Worm (Caenorhabditis elegans) whole organism, L4 larva: ENCODE measurements around the gene str-131.

Experiments used
- F10B5.3 ChIP-seq: sonication (generic microtip); optimal IDR thresholded peaks from 2 replicates; lab custom pipeline; 2016; ENCODE audit warnings: mild to moderate bottlenecking, missing genetic modification characterization, missing compliant biosample characterization
- F49E8.2 ChIP-seq: sonication (generic microtip); optimal IDR thresholded peaks from 2 replicates; lab custom pipeline; 2016; ENCODE audit warnings: missing compliant biosample characterization, mild to moderate bottlenecking, missing genetic modification characterization, borderline replicate concordance
- T26A8.4 ChIP-seq: fragments of 200-800 bp; sonication (Bioruptor generic); IDR thresholded peaks from 2 replicates; pipeline ENCODE4 v1.3.6; 2022; ENCODE audit warnings: missing genetic modification characterization, missing compliant biosample characterization
- aha-1 ChIP-seq: fragments of 150-350 bp; peaks from one replicate; lab custom pipeline; 2014; ENCODE audit warnings: missing biosample characterization, missing genetic modification characterization
- ceh-20 ChIP-seq: fragments of 200-800 bp; sonication (Bioruptor generic); IDR thresholded peaks from 2 replicates; pipeline ENCODE4 v1.3.6; 2022; ENCODE audit warnings: missing genetic modification reagents, missing genetic modification characterization, missing compliant biosample characterization
- cey-2 ChIP-seq: sonication (generic microtip); optimal IDR thresholded peaks from 3 replicates; lab custom pipeline; 2017; ENCODE audit warnings: missing genetic modification characterization, mild to moderate bottlenecking, missing compliant biosample characterization, antibody characterized with exemption, borderline replicate concordance; ENCODE audit not compliant: insufficient read depth
- ctbp-1 ChIP-seq: fragments of 200-800 bp; sonication (Bioruptor generic); IDR thresholded peaks from 2 replicates; pipeline ENCODE4 v1.3.6; 2022; ENCODE audit warnings: missing genetic modification reagents, missing genetic modification characterization, missing compliant biosample characterization
- daf-16 ChIP-seq, 3 experiments: sonication (generic microtip); optimal IDR thresholded peaks; 2 replicates each; lab custom pipeline; 2016 to 2017; ENCODE audit warnings: missing genetic modification characterization in 3 of 3, missing genetic modification reagents in 3 of 3, mild to moderate bottlenecking in 2 of 3, missing compliant biosample characterization in 2 of 3, missing biosample characterization in 1 of 3, moderate library complexity in 1 of 3
- daf-8 ChIP-seq: fragments of 200-800 bp; sonication (Bioruptor generic); IDR thresholded peaks from 2 replicates; pipeline ENCODE4 v1.3.6; 2022; ENCODE audit warnings: missing genetic modification characterization, missing compliant biosample characterization
- dmd-8 ChIP-seq: fragments of 200-800 bp; sonication (Bioruptor generic); IDR thresholded peaks from 2 replicates; pipeline ENCODE4 v1.3.6; 2022; ENCODE audit warnings: missing genetic modification characterization, missing compliant biosample characterization
- dpl-1 ChIP-seq: fragments of 150-350 bp; optimal IDR thresholded peaks from 2 replicates; lab custom pipeline; 2014; ENCODE audit warnings: missing biosample characterization, missing genetic modification reagents, missing genetic modification characterization
- fkh-10 ChIP-seq: fragments of 150-350 bp; optimal IDR thresholded peaks from 2 replicates; lab custom pipeline; 2014; ENCODE audit warnings: missing biosample characterization, missing genetic modification reagents, missing genetic modification characterization
- fos-1 ChIP-seq: fragments of 150-350 bp; optimal IDR thresholded peaks from 2 replicates; lab custom pipeline; 2014; ENCODE audit warnings: missing biosample characterization, missing genetic modification characterization
- hlh-11 ChIP-seq: fragments of 200-800 bp; sonication (Bioruptor generic); optimal IDR thresholded peaks from 2 replicates; lab custom pipeline; 2018; ENCODE audit warnings: mild to moderate bottlenecking, missing genetic modification characterization, missing compliant biosample characterization
- hlh-30 ChIP-seq: sonication (generic microtip); optimal IDR thresholded peaks from 2 replicates; lab custom pipeline; 2017; ENCODE audit warnings: antibody characterized with exemption, mild to moderate bottlenecking, missing genetic modification characterization, missing compliant biosample characterization; ENCODE audit not compliant: insufficient read depth
- hmg-1.1 ChIP-seq: fragments of 200-800 bp; sonication (Bioruptor generic); IDR thresholded peaks from 2 replicates; pipeline ENCODE4 v1.3.6; 2022; ENCODE audit warnings: missing genetic modification reagents, missing genetic modification characterization, missing compliant biosample characterization
- lim-7 ChIP-seq: fragments of 200-800 bp; sonication (Bioruptor generic); IDR thresholded peaks from 2 replicates; pipeline ENCODE4 v1.3.6; 2022; ENCODE audit warnings: missing genetic modification characterization, missing compliant biosample characterization
- lin-1 ChIP-seq: fragments of 200-800 bp; sonication (Bioruptor generic); IDR thresholded peaks from 2 replicates; pipeline ENCODE4 v1.3.6; 2022; ENCODE audit warnings: missing genetic modification reagents, missing genetic modification characterization, missing compliant biosample characterization
- lin-38 ChIP-seq: fragments of 200-800 bp; sonication (Bioruptor generic); IDR thresholded peaks from 2 replicates; pipeline ENCODE4 v1.3.6; 2022; ENCODE audit warnings: missing genetic modification reagents, missing genetic modification characterization, missing compliant biosample characterization
- madf-5 ChIP-seq, 2 experiments: fragments of 200-800 bp; sonication (Bioruptor generic); IDR thresholded peaks; 2 replicates each; pipeline ENCODE4 v1.3.6; 2022; ENCODE audit warnings: missing compliant biosample characterization in 2 of 2, missing genetic modification characterization in 2 of 2
- mdl-1 ChIP-seq, 2 experiments: fragments of 150-350 bp in 1 of 2; sonication (generic microtip) in 1 of 2; optimal IDR thresholded peaks; 2 replicates each; lab custom pipeline; 2014 to 2017; ENCODE audit warnings: missing biosample characterization in 2 of 2, missing genetic modification characterization in 2 of 2
- mdt-29 ChIP-seq: fragments of 200-800 bp; sonication (Bioruptor generic); IDR thresholded peaks from 2 replicates; pipeline ENCODE4 v1.3.6; 2022; ENCODE audit warnings: missing genetic modification reagents, missing genetic modification characterization, missing compliant biosample characterization
- mep-1 ChIP-seq: fragments of 150-350 bp; sonication (generic microtip); optimal IDR thresholded peaks from 3 replicates; lab custom pipeline; 2014; ENCODE audit warnings: missing biosample characterization, missing genetic modification characterization
- mxl-3 ChIP-seq: fragments of 200-800 bp; sonication (Bioruptor generic); optimal IDR thresholded peaks from 2 replicates; lab custom pipeline; 2018; ENCODE audit warnings: mild to moderate bottlenecking, missing genetic modification characterization, missing compliant biosample characterization
- nhr-102 ChIP-seq: sonication (generic microtip); optimal IDR thresholded peaks from 2 replicates; lab custom pipeline; 2016; ENCODE audit warnings: mild to moderate bottlenecking, missing genetic modification characterization, moderate library complexity, missing compliant biosample characterization
- nhr-11 ChIP-seq: fragments of 150-350 bp; optimal IDR thresholded peaks from 2 replicates; lab custom pipeline; 2014; ENCODE audit warnings: missing biosample characterization, missing genetic modification characterization
- nhr-28 ChIP-seq: fragments of 150-350 bp; optimal IDR thresholded peaks from 2 replicates; lab custom pipeline; 2014; ENCODE audit warnings: missing biosample characterization, missing genetic modification characterization
- nhr-41 ChIP-seq: fragments of 200-800 bp; sonication (Bioruptor generic); IDR thresholded peaks from 2 replicates; pipeline ENCODE4 v1.3.6; 2022; ENCODE audit warnings: missing genetic modification reagents, missing genetic modification characterization, missing compliant biosample characterization
- nhr-42 ChIP-seq: fragments of 200-800 bp; sonication (Bioruptor generic); IDR thresholded peaks from 2 replicates; pipeline ENCODE4 v1.3.6; 2022; ENCODE audit warnings: missing genetic modification characterization, missing compliant biosample characterization
- nhr-48 ChIP-seq: sonication (generic microtip); optimal IDR thresholded peaks from 2 replicates; lab custom pipeline; 2016; ENCODE audit warnings: mild to moderate bottlenecking, missing genetic modification characterization, missing compliant biosample characterization
- nhr-6 ChIP-seq: fragments of 150-350 bp; optimal IDR thresholded peaks from 2 replicates; lab custom pipeline; 2014; ENCODE audit warnings: missing biosample characterization, missing genetic modification characterization
- sdz-12 ChIP-seq: fragments of 200-800 bp; sonication (Bioruptor generic); optimal IDR thresholded peaks from 2 replicates; lab custom pipeline; 2018; ENCODE audit warnings: mild to moderate bottlenecking, missing genetic modification characterization, missing compliant biosample characterization
- snpc-1.2 ChIP-seq: fragments of 200-800 bp; sonication (Bioruptor generic); IDR thresholded peaks from 2 replicates; pipeline ENCODE4 v1.3.6; 2022; ENCODE audit warnings: missing genetic modification reagents, missing genetic modification characterization, missing compliant biosample characterization
- spr-1 ChIP-seq: sonication (generic microtip); optimal IDR thresholded peaks from 2 replicates; lab custom pipeline; 2016; ENCODE audit warnings: mild to moderate bottlenecking, missing genetic modification characterization, missing compliant biosample characterization
- zag-1 ChIP-seq: fragments of 150-350 bp; optimal IDR thresholded peaks from 2 replicates; lab custom pipeline; 2014; ENCODE audit warnings: missing biosample characterization, missing genetic modification characterization

Gene str-131

DNA sequence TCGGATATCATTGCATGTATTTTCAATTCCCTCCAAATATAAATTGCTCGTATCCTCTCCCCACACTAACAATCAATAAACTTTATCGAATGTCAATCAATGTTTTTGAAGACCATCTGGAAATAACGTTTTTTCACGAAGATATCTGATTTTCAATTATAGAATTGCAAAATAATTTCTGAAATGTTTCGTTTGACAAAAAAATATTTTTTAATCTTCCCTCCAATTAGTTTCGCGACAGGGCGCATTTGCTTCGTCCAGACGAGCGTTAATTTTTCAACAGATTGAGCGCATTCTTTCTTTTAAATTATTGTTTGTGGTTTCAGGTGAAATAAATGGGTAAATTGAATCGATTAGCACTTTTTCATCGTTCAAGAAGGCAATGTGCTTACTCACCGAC is 50.4 kb downstream of the str-131 start, which contains the start of gene vars-1 (continued):
- no peak for TF ChIP-seq lim-7
- peak; percentile 93 for TF ChIP-seq lin-38 (GFP tag; lab: Robert Waterston, UW)
- TF ChIP-seq nhr-48 (tag; lab: Kevin White, UChicago), result no peak
- no peak for TF ChIP-seq zag-1 (tag; lab: Kevin White, UChicago)
- TF ChIP-seq madf-5 (GFP tag; IDR thresholded peaks at IDR 0.05; lab: Robert Waterston, UW), result no peak
- TF ChIP-seq daf-8 (GFP tag; lab: Robert Waterston, UW), result no peak
- TF ChIP-seq fkh-10 (GFP tag; lab: Kevin White, UChicago), result peak; percentile 7
- TF ChIP-seq hmg-1.1 (GFP tag; lab: Robert Waterston, UW), result no peak
- no peak for TF ChIP-seq lin-1 (GFP tag; lab: Robert Waterston, UW)
- TF ChIP-seq ceh-20 (GFP tag; lab: Robert Waterston, UW), result no peak
- no peak for TF ChIP-seq fos-1 (tag; lab: Kevin White, UChicago)
- no peak for TF ChIP-seq T26A8.4
- 0 out of 2 replicates have a peak, but pooled peaks have one; percentile 31 for TF ChIP-seq snpc-1.2 (GFP tag; lab: Robert Waterston, UW)
- TF ChIP-seq ctbp-1 (GFP tag; lab: Robert Waterston, UW), result no peak
- TF ChIP-seq F10B5.3 (tag; lab: Kevin White, UChicago), result no peak
- no peak for TF ChIP-seq dmd-8 (GFP tag; lab: Robert Waterston, UW)
- no peak for TF ChIP-seq hlh-11 (tag; lab: Kevin White, UChicago)
- TF ChIP-seq spr-1 (tag; lab: Kevin White, UChicago), result no peak
- peak; percentile 93 for TF ChIP-seq dpl-1
- peak; percentile 49 for TF ChIP-seq hlh-30 (tag; lab: Kevin White, UChicago)
- no peak for TF ChIP-seq nhr-11 (tag; lab: Kevin White, UChicago)
- TF ChIP-seq aha-1 (tag; lab: Kevin White, UChicago), result peak; percentile 11
- no peak for TF ChIP-seq mxl-3
- peak; percentile 4 for TF ChIP-seq nhr-6
- no peak for TF ChIP-seq cey-2
- no peak for TF ChIP-seq mdt-29
- no peak for TF ChIP-seq nhr-42 (GFP tag; lab: Robert Waterston, UW)
- TF ChIP-seq sdz-12 (GFP tag; lab: Kevin White, UChicago), result no peak
- peak; percentile 7 for TF ChIP-seq F49E8.2
- no peak for TF ChIP-seq nhr-41 (GFP tag; lab: Robert Waterston, UW)
- peak; percentile 38 for TF ChIP-seq nhr-28
- TF ChIP-seq nhr-102 (tag; lab: Kevin White, UChicago), result no peak
- no peak for TF ChIP-seq mdl-1 (tag; optimal IDR thresholded peaks at IDR 0.05; lab: Kevin White, UChicago)
- TF ChIP-seq mep-1 (tag; lab: Kevin White, UChicago), result peak; percentile 17
- TF ChIP-seq daf-16 (GFP tag; optimal IDR thresholded peaks at IDR 0.05; lab: Kevin White, UChicago), result no peak
- TF ChIP-seq daf-16 (tag; optimal IDR thresholded peaks at IDR 0.05; lab: Kevin White, UChicago), result peak; percentile 37
